Worm (Caenorhabditis elegans): ENCODE measurements around the gene E04F6.9.

- TF ChIP-seq snpc-4 (tag; optimal IDR thresholded peaks at IDR 0.05): no peak
- TF ChIP-seq mab-5 (tag; optimal IDR thresholded peaks at IDR 0.05): no peak
These were observed 20.6 kb upstream of the E04F6.9 start, which contains the start of gene ctsa-3.1 for ce11 chrII:7232517-7232916.
